Fruit fly (Drosophila melanogaster): Measurements from ENCODE around the gene Sry-alpha.

Sry-alpha gene

DNA sequence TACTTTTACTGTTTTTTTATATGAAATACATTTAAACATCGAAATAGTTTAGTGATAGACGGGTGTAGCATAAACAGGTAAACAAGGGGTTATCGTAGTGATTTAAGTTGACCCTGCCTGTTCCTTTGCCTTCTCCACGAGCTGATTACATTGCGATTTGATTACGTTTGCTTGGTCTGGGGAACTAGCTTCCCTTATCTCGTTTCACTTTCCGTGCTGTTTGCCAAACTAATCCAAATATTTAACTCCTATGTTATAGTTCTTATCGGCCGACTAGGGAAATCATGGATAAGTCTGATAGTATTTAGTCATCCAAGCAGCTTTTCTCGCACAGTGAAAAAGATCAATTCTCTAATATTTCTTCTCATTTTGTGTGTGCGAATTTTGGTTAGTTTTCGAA is 22.5 kb downstream of the Sry-alpha start:
- no peak for TF ChIP-seq Vsx2 (GFP tag; optimal IDR thresholded peaks at IDR 0.05; ENCODE audit: partially characterized antibody)
- TF ChIP-seq OdsH (GFP tag; optimal IDR thresholded peaks at IDR 0.05), result no peak
- TF ChIP-seq CG9705 (GFP tag; optimal IDR thresholded peaks at IDR 0.05), result no peak
- TF ChIP-seq br (GFP tag; optimal IDR thresholded peaks at IDR 0.05), result no peak

DNA sequence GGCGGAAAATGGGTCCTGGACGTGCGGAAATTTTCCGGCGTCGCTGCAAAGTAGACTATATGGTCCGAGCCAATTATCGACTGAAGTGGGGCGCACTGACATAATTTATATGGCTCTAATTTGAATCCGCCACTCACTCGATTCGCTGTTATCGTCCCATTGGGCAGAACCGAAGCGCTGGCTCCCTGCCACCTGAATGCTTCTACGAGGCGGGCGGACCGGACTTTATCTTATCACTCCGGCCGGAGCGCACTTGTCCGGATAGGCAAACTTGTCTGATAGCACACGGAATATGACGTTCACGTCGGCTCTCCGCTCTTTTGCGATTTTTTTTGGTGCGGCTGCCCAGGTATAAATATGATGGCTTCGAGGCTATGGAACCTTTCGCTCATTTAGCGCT is 23.0 kb downstream of the Sry-alpha start:
- TF ChIP-seq h (GFP tag; optimal IDR thresholded peaks at IDR 0.05), result peak; percentile 84
- TF ChIP-seq jim (GFP tag; optimal IDR thresholded peaks at IDR 0.05), result no peak
- peak; percentile 7 for TF ChIP-seq br (GFP tag; optimal IDR thresholded peaks at IDR 0.05)

DNA sequence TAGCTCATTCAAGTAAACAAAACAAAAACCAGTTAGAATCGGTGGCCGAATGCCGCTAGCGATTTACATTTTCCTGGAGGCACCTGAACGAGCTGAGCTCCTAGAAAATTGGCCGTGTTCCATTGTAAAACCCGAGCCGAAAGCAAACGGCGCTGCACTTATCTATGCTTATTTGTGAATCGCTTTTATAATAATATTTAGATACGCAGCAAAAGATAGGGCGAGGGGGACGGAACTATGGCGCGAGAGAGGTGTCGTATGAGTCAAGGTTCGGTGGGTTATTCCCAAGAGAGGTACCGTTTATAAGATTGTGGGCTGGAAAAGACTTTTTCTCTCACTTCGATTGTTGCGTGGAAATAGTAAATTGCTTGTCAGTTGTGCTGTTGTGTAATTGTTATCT is 24.2 kb downstream of the Sry-alpha start:
- TF ChIP-seq woc (GFP tag; optimal IDR thresholded peaks at IDR 0.05) (no peak), Rel (GFP tag; optimal IDR thresholded peaks at IDR 0.05) (no peak), Rel (tag; optimal IDR thresholded peaks at IDR 0.05) (no peak), HLH106 (tag; optimal IDR thresholded peaks at IDR 0.05) (no peak), br (GFP tag; optimal IDR thresholded peaks at IDR 0.05) (no peak), Myc (optimal IDR thresholded peaks at IDR 0.05) (no peak), sv (GFP tag; optimal IDR thresholded peaks at IDR 0.05) (no peak), Vsx2 (GFP tag; optimal IDR thresholded peaks at IDR 0.05; ENCODE audit: partially characterized antibody) (no peak), jim (GFP tag; optimal IDR thresholded peaks at IDR 0.05) (no peak), rgr (GFP tag; optimal IDR thresholded peaks at IDR 0.05) (no peak), CrebA (GFP tag; optimal IDR thresholded peaks at IDR 0.05; ENCODE audit: borderline replicate concordance) (no peak), ey (GFP tag; optimal IDR thresholded peaks at IDR 0.05) (no peak), Hr83 (GFP tag; optimal IDR thresholded peaks at IDR 0.05; ENCODE audit: poor library complexity, severe bottlenecking) (no peak), OdsH (GFP tag; optimal IDR thresholded peaks at IDR 0.05) (no peak), Abd-B (GFP tag; optimal IDR thresholded peaks at IDR 0.05) (no peak), sage (GFP tag; optimal IDR thresholded peaks at IDR 0.05) (no peak), brk (GFP tag; optimal IDR thresholded peaks at IDR 0.05) (no peak), dl (GFP tag; optimal IDR thresholded peaks at IDR 0.05; ENCODE audit: insufficient read depth in 1 of 2, partially characterized antibody in 2 of 2) (no peak), pan (optimal IDR thresholded peaks at IDR 0.05) (no peak), dsf (GFP tag; optimal IDR thresholded peaks at IDR 0.05; ENCODE audit: borderline replicate concordance) (no peak)

DNA sequence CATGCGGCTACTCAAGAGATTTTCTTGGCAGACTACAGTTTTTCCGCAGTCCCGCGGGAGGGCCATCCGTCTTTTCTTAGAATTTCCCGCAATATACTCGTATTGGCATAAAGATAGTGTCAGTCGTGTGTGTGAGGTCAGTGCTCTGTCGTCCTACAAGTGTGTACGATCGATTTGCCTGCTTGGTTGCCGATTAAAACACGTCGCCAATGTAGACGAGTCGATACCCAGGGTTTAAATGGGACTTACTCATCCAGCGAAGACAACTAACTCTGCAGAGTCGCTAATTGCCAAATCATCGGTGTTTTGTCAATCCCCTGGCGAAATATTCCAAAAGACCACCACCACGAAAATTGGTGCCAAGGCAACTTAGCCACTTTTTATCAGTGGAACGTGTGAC is 26.5 kb downstream of the Sry-alpha start:
- TF ChIP-seq usp (GFP tag; optimal IDR thresholded peaks at IDR 0.05) (no peak), Vsx2 (GFP tag; optimal IDR thresholded peaks at IDR 0.05; ENCODE audit: partially characterized antibody) (no peak), rgr (GFP tag; optimal IDR thresholded peaks at IDR 0.05) (no peak), pan (optimal IDR thresholded peaks at IDR 0.05) (no peak), brk (GFP tag; optimal IDR thresholded peaks at IDR 0.05) (no peak), Hnf4 (GFP tag; optimal IDR thresholded peaks at IDR 0.05) (no peak), Sp1 (GFP tag; optimal IDR thresholded peaks at IDR 0.05) (no peak), Hr83 (GFP tag; optimal IDR thresholded peaks at IDR 0.05; ENCODE audit: poor library complexity, severe bottlenecking) (no peak), foxo (GFP tag; optimal IDR thresholded peaks at IDR 0.05) (no peak), dl (GFP tag; optimal IDR thresholded peaks at IDR 0.05; ENCODE audit: insufficient read depth in 1 of 2, partially characterized antibody in 2 of 2) (no peak), sv (GFP tag; optimal IDR thresholded peaks at IDR 0.05) (no peak), Abd-B (GFP tag; optimal IDR thresholded peaks at IDR 0.05) (no peak), psq (GFP tag; optimal IDR thresholded peaks at IDR 0.05) (no peak), tai (GFP tag; optimal IDR thresholded peaks at IDR 0.05) (no peak), CG9705 (GFP tag; optimal IDR thresholded peaks at IDR 0.05) (no peak), Myc (optimal IDR thresholded peaks at IDR 0.05) (no peak), lola (GFP tag; optimal IDR thresholded peaks at IDR 0.05) (no peak), ey (GFP tag; optimal IDR thresholded peaks at IDR 0.05) (no peak), Dfd (GFP tag; optimal IDR thresholded peaks at IDR 0.05) (no peak), CrebA (GFP tag; optimal IDR thresholded peaks at IDR 0.05; ENCODE audit: borderline replicate concordance) (no peak)

DNA sequence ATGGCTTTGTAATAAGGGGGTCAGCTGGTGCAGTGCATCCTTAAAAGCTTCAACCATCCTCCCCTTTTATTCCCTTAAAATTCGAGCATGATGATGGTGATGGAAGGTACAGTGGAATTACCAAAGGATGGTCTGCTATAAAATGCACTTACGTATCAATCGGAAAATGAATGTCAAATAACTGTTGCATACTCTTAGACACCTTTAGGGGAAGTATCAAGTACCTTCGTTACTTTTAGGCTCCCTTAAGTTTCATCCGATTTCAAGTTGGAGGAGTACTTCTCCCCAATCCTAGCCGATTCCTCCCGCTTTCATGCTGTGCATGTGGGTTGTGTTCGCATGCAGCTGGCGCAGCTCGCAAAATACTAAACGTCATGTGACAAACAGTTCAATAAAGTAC is 30.7 kb downstream of the Sry-alpha start:
- TF ChIP-seq Hr83 (GFP tag; optimal IDR thresholded peaks at IDR 0.05; ENCODE audit: poor library complexity, severe bottlenecking) (no peak), dmrt93B (GFP tag; optimal IDR thresholded peaks at IDR 0.05) (no peak), dsf (GFP tag; optimal IDR thresholded peaks at IDR 0.05; ENCODE audit: borderline replicate concordance) (no peak), fru (GFP tag; optimal IDR thresholded peaks at IDR 0.05) (no peak), jim (GFP tag; optimal IDR thresholded peaks at IDR 0.05) (no peak), Mio (GFP tag; optimal IDR thresholded peaks at IDR 0.05) (no peak), Jra (GFP tag; optimal IDR thresholded peaks at IDR 0.05) (no peak), Dif (GFP tag; optimal IDR thresholded peaks at IDR 0.05; ENCODE audit: partially characterized antibody) (no peak), Rel (GFP tag; optimal IDR thresholded peaks at IDR 0.05) (no peak), Rel (tag; optimal IDR thresholded peaks at IDR 0.05) (no peak), Myc (optimal IDR thresholded peaks at IDR 0.05) (no peak), brk (GFP tag; optimal IDR thresholded peaks at IDR 0.05) (no peak), ey (GFP tag; optimal IDR thresholded peaks at IDR 0.05) (no peak), CrebA (GFP tag; optimal IDR thresholded peaks at IDR 0.05; ENCODE audit: borderline replicate concordance) (no peak), Hnf4 (GFP tag; optimal IDR thresholded peaks at IDR 0.05) (no peak), Dfd (GFP tag; optimal IDR thresholded peaks at IDR 0.05) (no peak)

All from whole organism, wandering third instar larva.